Fruit fly (Drosophila melanogaster): ENCODE measurements around the gene tgo.

Gene tgo

dm6 chr3R:9039448-9039847 is 19.6 kb upstream of the tgo start, which contains the start of gene neur (continued):
- peak; percentile 60; the same call in 2 of the 3 replicates for TF ChIP-seq CG17361 (GFP tag; IDR thresholded peaks at IDR 0.05)
- no peak for TF ChIP-seq maf-S (GFP tag; optimal IDR thresholded peaks at IDR 0.05)
- TF ChIP-seq CG12299 (tag; optimal IDR thresholded peaks at IDR 0.05) = no peak
- TF ChIP-seq CG2129 (GFP tag; IDR thresholded peaks at IDR 0.05; ENCODE audit: partially characterized antibody) = peak; percentile 36
- TF ChIP-seq HHEX (GFP tag; optimal IDR thresholded peaks at IDR 0.05) = no peak
- TF ChIP-seq CrebB (tag; optimal IDR thresholded peaks at IDR 0.05) = peak; percentile 18
- peak; percentile 80 for TF ChIP-seq Dll (GFP tag; IDR thresholded peaks at IDR 0.05; ENCODE audit: partially characterized antibody)
- peak; percentile 23 for TF ChIP-seq CG13424 (tag; optimal IDR thresholded peaks at IDR 0.05)
- TF ChIP-seq CG18262 (tag; optimal IDR thresholded peaks at IDR 0.05) = peak; percentile 30
- TF ChIP-seq CG17829 (tag; optimal IDR thresholded peaks at IDR 0.05) = peak; percentile 84
- peak; percentile 0 for TF ChIP-seq CG3407 (GFP tag; optimal IDR thresholded peaks at IDR 0.05)
- no peak for TF ChIP-seq az2 (GFP tag; optimal IDR thresholded peaks at IDR 0.05)
- TF ChIP-seq tgo (GFP tag; IDR thresholded peaks at IDR 0.05) = peak; percentile 29; the same call in 2 of the 3 replicates
- no peak for TF ChIP-seq run (tag; optimal IDR thresholded peaks at IDR 0.05)
- peak; percentile 83 for TF ChIP-seq Lhr (GFP tag; optimal IDR thresholded peaks at IDR 0.05)
- no peak for TF ChIP-seq gcm2 (GFP tag; optimal IDR thresholded peaks at IDR 0.05)
- TF ChIP-seq CG15601 (tag; optimal IDR thresholded peaks at IDR 0.05) = peak; percentile 50
- no peak for TF ChIP-seq fd64A (GFP tag; optimal IDR thresholded peaks at IDR 0.05)
- TF ChIP-seq CG7357 (GFP tag; IDR thresholded peaks at IDR 0.05) = no peak
- no peak for TF ChIP-seq CG7839 (tag; optimal IDR thresholded peaks at IDR 0.05)
- TF ChIP-seq gsb-n (tag; optimal IDR thresholded peaks at IDR 0.05) = peak; percentile 31
- no peak for TF ChIP-seq bigmax (GFP tag; optimal IDR thresholded peaks at IDR 0.05)
- peak; percentile 18 for TF ChIP-seq Meics (GFP tag; optimal IDR thresholded peaks at IDR 0.05)
- peak; percentile 35 for TF ChIP-seq CG4854 (GFP tag; optimal IDR thresholded peaks at IDR 0.05)
- peak in 1 of 2 experiments; percentile 22 for TF ChIP-seq insv (GFP tag; optimal IDR thresholded peaks at IDR 0.05)
- TF ChIP-seq CG1603 (tag; optimal IDR thresholded peaks at IDR 0.05) = peak; percentile 29
- peak; percentile 19 for TF ChIP-seq CG2120 (GFP tag; optimal IDR thresholded peaks at IDR 0.05)
- peak; percentile 55 for TF ChIP-seq CG10267 (tag; optimal IDR thresholded peaks at IDR 0.05)
- 0 out of 2 replicates have a peak, but pooled peaks have one; percentile 13 for TF ChIP-seq E2f2 (GFP tag; IDR thresholded peaks at IDR 0.05)
- TF ChIP-seq pzg (GFP tag; optimal IDR thresholded peaks at IDR 0.05) = peak; percentile 77
- no peak for TF ChIP-seq al (GFP tag; IDR thresholded peaks at IDR 0.05)
- peak; percentile 65; the same call in 2 of the 3 replicates for TF ChIP-seq HLH4C (GFP tag; IDR thresholded peaks at IDR 0.05; ENCODE audit: partially characterized antibody)
- no peak for TF ChIP-seq lbe (GFP tag; optimal IDR thresholded peaks at IDR 0.05)
- peak; percentile 38 for TF ChIP-seq CG30020 (tag; optimal IDR thresholded peaks at IDR 0.05)
- no peak for TF ChIP-seq Antp (GFP tag; optimal IDR thresholded peaks at IDR 0.05)
- no peak for TF ChIP-seq H2.0 (GFP tag; IDR thresholded peaks at IDR 0.05)
- TF ChIP-seq Awh (GFP tag; IDR thresholded peaks at IDR 0.05) = no peak
- TF ChIP-seq peb (GFP tag; IDR thresholded peaks at IDR 0.05) = no peak
- TF ChIP-seq HmgD (GFP tag; optimal IDR thresholded peaks at IDR 0.05) = peak; percentile 19
- peak; percentile 26 for TF ChIP-seq CG30403 (GFP tag; optimal IDR thresholded peaks at IDR 0.05)
- TF ChIP-seq Rfx (GFP tag; IDR thresholded peaks at IDR 0.05) = peak; percentile 35
- peak; percentile 28 for TF ChIP-seq CG13775 (GFP tag; optimal IDR thresholded peaks at IDR 0.05)
- TF ChIP-seq sna (GFP tag; IDR thresholded peaks at IDR 0.05; ENCODE audit: partially characterized antibody) = peak; percentile 51; the same call in 1 of the 2 replicates
- TF ChIP-seq Sry-δ (GFP tag; optimal IDR thresholded peaks at IDR 0.05) = peak; percentile 74
- TF ChIP-seq croc (GFP tag; conservative IDR thresholded peaks at IDR 0.05) = no peak
- peak; percentile 58 for TF ChIP-seq CG4617 (GFP tag; optimal IDR thresholded peaks at IDR 0.05; ENCODE audit: borderline replicate concordance)
- no peak for TF ChIP-seq onecut (GFP tag; IDR thresholded peaks at IDR 0.05)
- TF ChIP-seq Dp (GFP tag; optimal IDR thresholded peaks at IDR 0.05) = peak; percentile 35
- TF ChIP-seq CG9215 (GFP tag; IDR thresholded peaks at IDR 0.05) = 0 out of 2 replicates have a peak, but pooled peaks have one; percentile 8
- TF ChIP-seq CG6654 (GFP tag; optimal IDR thresholded peaks at IDR 0.05) = no peak

Data from whole organism, embryonic.